Worm (Caenorhabditis elegans) whole organism, late embryonic: ENCODE measurements around the gene nhr-126.

Experiments used
- F13H6.1 ChIP-seq: sonication (generic microtip); optimal IDR thresholded peaks from 2 replicates; lab custom pipeline; 2016; ENCODE audit warnings: missing genetic modification characterization, missing compliant biosample characterization
- Y22D7AL.16 ChIP-seq: sonication (generic microtip); optimal IDR thresholded peaks from 2 replicates; lab custom pipeline; 2016; ENCODE audit warnings: missing genetic modification characterization, missing compliant biosample characterization
- ama-1 ChIP-seq: fragments of 150-350 bp; optimal IDR thresholded peaks from 2 replicates; lab custom pipeline; 2014
- ceh-2 ChIP-seq: sonication (generic microtip); optimal IDR thresholded peaks from 2 replicates; lab custom pipeline; 2016; ENCODE audit warnings: missing genotype, missing genetic modification characterization, missing compliant biosample characterization
- ceh-9 ChIP-seq: sonication (generic microtip); optimal IDR thresholded peaks from 2 replicates; lab custom pipeline; 2016; ENCODE audit warnings: mild to moderate bottlenecking, missing genetic modification characterization, inconsistent platforms, missing compliant biosample characterization
- elt-2 ChIP-seq: sonication (generic microtip); optimal IDR thresholded peaks from 2 replicates; lab custom pipeline; 2016; ENCODE audit warnings: missing genetic modification reagents, missing genetic modification characterization, missing compliant biosample characterization
- fkh-6 ChIP-seq: sonication (generic microtip); optimal IDR thresholded peaks from 2 replicates; lab custom pipeline; 2016; ENCODE audit warnings: missing genetic modification characterization, missing compliant biosample characterization
- hlh-30 ChIP-seq: sonication (generic microtip); optimal IDR thresholded peaks from 2 replicates; lab custom pipeline; 2017; ENCODE audit warnings: antibody characterized with exemption, missing genetic modification characterization, missing compliant biosample characterization; ENCODE audit not compliant: insufficient read depth
- rnt-1 ChIP-seq: sonication (generic microtip); optimal IDR thresholded peaks from 2 replicates; lab custom pipeline; 2016; ENCODE audit warnings: missing genetic modification characterization, missing compliant biosample characterization
- unc-86 ChIP-seq: sonication (generic microtip); optimal IDR thresholded peaks from 2 replicates; lab custom pipeline; 2016; ENCODE audit warnings: missing genetic modification characterization, missing compliant biosample characterization
- ztf-16 ChIP-seq: sonication (generic microtip); optimal IDR thresholded peaks from 2 replicates; lab custom pipeline; 2017; ENCODE audit warnings: missing genetic modification characterization, missing compliant biosample characterization

- TF ChIP-seq Y22D7AL.16 (tag; lab: Kevin White, UChicago) (no peak), elt-2 (tag; lab: Kevin White, UChicago) (no peak), ceh-2 (no peak), fkh-6 (tag; lab: Kevin White, UChicago) (no peak), unc-86 (tag; lab: Kevin White, UChicago) (no peak), F13H6.1 (no peak), hlh-30 (tag; lab: Kevin White, UChicago) (no peak), rnt-1 (no peak), ceh-9 (tag; lab: Kevin White, UChicago) (no peak), ztf-16 (no peak), ama-1 (no peak)
These were observed 37.8 kb upstream of the nhr-126 start, which contains the start of gene srbc-42 for ce11 chrV:2191122-2191521.
